Worm (Caenorhabditis elegans) whole organism, L2 larva: ENCODE results near the gene ZK380.4.

Experiments
- C34F6.9 ChIP-seq: fragments of 150-350 bp; optimal IDR thresholded peaks from 2 replicates; lab custom pipeline; 2014; ENCODE audit warnings: missing biosample characterization, missing genetic modification characterization
- F13H6.1 ChIP-seq: sonication (generic microtip); optimal IDR thresholded peaks from 2 replicates; lab custom pipeline; 2016; ENCODE audit warnings: missing genetic modification characterization, missing compliant biosample characterization
- R02D3.7 ChIP-seq: fragments of 150-350 bp; optimal IDR thresholded peaks from 2 replicates; lab custom pipeline; 2014; ENCODE audit warnings: missing biosample characterization, missing genetic modification characterization
- Y55F3AM.14 ChIP-seq: fragments of 200-800 bp; sonication (Bioruptor generic); optimal IDR thresholded peaks from 2 replicates; lab custom pipeline; 2018; ENCODE audit warnings: mild to moderate bottlenecking, missing genetic modification characterization, missing compliant biosample characterization
- alr-1 ChIP-seq: fragments of 150-350 bp; optimal IDR thresholded peaks from 2 replicates; lab custom pipeline; 2014; ENCODE audit warnings: missing biosample characterization, missing genetic modification characterization
- aly-2 ChIP-seq: fragments of 150-350 bp; optimal IDR thresholded peaks from 2 replicates; lab custom pipeline; 2014; ENCODE audit warnings: missing biosample characterization, missing genetic modification characterization
- ama-1 ChIP-seq: fragments of 150-350 bp; optimal IDR thresholded peaks from 2 replicates; lab custom pipeline; 2018; ENCODE audit warnings: inconsistent platforms
- blmp-1 ChIP-seq: sonication (generic microtip); optimal IDR thresholded peaks from 2 replicates; lab custom pipeline; 2017; ENCODE audit warnings: missing genetic modification characterization, mild to moderate bottlenecking, missing compliant biosample characterization, antibody characterized with exemption, moderate library complexity; ENCODE audit not compliant: insufficient read depth
- ceh-16 ChIP-seq: fragments of 150-350 bp; optimal IDR thresholded peaks from 2 replicates; lab custom pipeline; 2014; ENCODE audit warnings: missing biosample characterization, missing genetic modification characterization
- crh-2 ChIP-seq: sonication (generic microtip); optimal IDR thresholded peaks from 2 replicates; lab custom pipeline; 2017; ENCODE audit warnings: missing biosample characterization, missing genetic modification characterization
- dmd-4 ChIP-seq: sonication (generic microtip); optimal IDR thresholded peaks from 2 replicates; lab custom pipeline; 2017; ENCODE audit warnings: missing biosample characterization, missing genetic modification characterization
- egl-27 ChIP-seq: sonication (generic microtip); optimal IDR thresholded peaks from 3 replicates; lab custom pipeline; 2017; ENCODE audit warnings: missing biosample characterization, missing genetic modification reagents, missing genetic modification characterization
- elt-1 ChIP-seq: fragments of 150-350 bp; optimal IDR thresholded peaks from 2 replicates; lab custom pipeline; 2014; ENCODE audit warnings: missing biosample characterization, missing genetic modification characterization
- elt-3 ChIP-seq: sonication (generic microtip); optimal IDR thresholded peaks from 2 replicates; lab custom pipeline; 2017; ENCODE audit warnings: missing biosample characterization, missing genetic modification characterization
- fos-1 ChIP-seq: fragments of 150-350 bp; optimal IDR thresholded peaks from 2 replicates; lab custom pipeline; 2014; ENCODE audit warnings: missing biosample characterization, missing genetic modification characterization
- gmeb-1 ChIP-seq: fragments of 150-350 bp; optimal IDR thresholded peaks from 2 replicates; lab custom pipeline; 2014; ENCODE audit warnings: missing biosample characterization, missing genetic modification characterization
- lin-11 ChIP-seq: fragments of 150-350 bp; sonication (generic microtip); optimal IDR thresholded peaks from 2 replicates; lab custom pipeline; 2014; ENCODE audit warnings: missing biosample characterization, missing genetic modification characterization, inconsistent platforms, mixed read lengths
- lin-13 ChIP-seq: fragments of 150-350 bp; optimal IDR thresholded peaks from 2 replicates; lab custom pipeline; 2014; ENCODE audit warnings: missing biosample characterization, missing genetic modification reagents, missing genetic modification characterization
- lin-39 ChIP-seq: fragments of 150-350 bp; optimal IDR thresholded peaks from 2 replicates; lab custom pipeline; 2014; ENCODE audit warnings: missing biosample characterization, missing genetic modification reagents, missing genetic modification characterization
- lsy-2 ChIP-seq, 2 experiments: fragments of 150-350 bp in 1 of 2; sonication (generic microtip) in 1 of 2; optimal IDR thresholded peaks; 2 replicates each; lab custom pipeline; 2014 to 2017; ENCODE audit warnings: missing biosample characterization in 2 of 2, missing genetic modification characterization in 2 of 2
- mab-5 ChIP-seq: fragments of 150-350 bp; optimal IDR thresholded peaks from 2 replicates; lab custom pipeline; 2014; ENCODE audit warnings: missing biosample characterization, missing genetic modification characterization
- mdl-1 ChIP-seq, 2 experiments: fragments of 150-350 bp in 1 of 2; sonication (generic microtip) in 1 of 2; optimal IDR thresholded peaks; 2 replicates each; lab custom pipeline; 2017; ENCODE audit warnings: missing biosample characterization in 2 of 2, missing genetic modification characterization in 2 of 2
- nhr-10 ChIP-seq: sonication (generic microtip); optimal IDR thresholded peaks from 2 replicates; lab custom pipeline; 2017; ENCODE audit warnings: missing biosample characterization, missing genetic modification characterization
- nhr-11 ChIP-seq: fragments of 150-350 bp; optimal IDR thresholded peaks from 2 replicates; lab custom pipeline; 2014; ENCODE audit warnings: missing biosample characterization, missing genetic modification characterization
- nhr-12 ChIP-seq: fragments of 150-350 bp; optimal IDR thresholded peaks from 2 replicates; lab custom pipeline; 2014; ENCODE audit warnings: missing biosample characterization, missing genetic modification characterization
- nhr-129 ChIP-seq: fragments of 150-350 bp; optimal IDR thresholded peaks from 2 replicates; lab custom pipeline; 2014; ENCODE audit warnings: missing biosample characterization, missing genetic modification characterization
- nhr-23 ChIP-seq: fragments of 150-350 bp; optimal IDR thresholded peaks from 2 replicates; lab custom pipeline; 2014; ENCODE audit warnings: missing biosample characterization, missing genetic modification reagents, missing genetic modification characterization
- nhr-237 ChIP-seq: fragments of 150-350 bp; optimal IDR thresholded peaks from 2 replicates; lab custom pipeline; 2014; ENCODE audit warnings: missing biosample characterization, missing genetic modification characterization
- nhr-25 ChIP-seq: fragments of 150-350 bp; sonication (generic microtip); optimal IDR thresholded peaks from 3 replicates; lab custom pipeline; 2014; ENCODE audit warnings: missing biosample characterization, missing genetic modification characterization
- nhr-6 ChIP-seq: fragments of 150-350 bp; optimal IDR thresholded peaks from 2 replicates; lab custom pipeline; 2014; ENCODE audit warnings: missing biosample characterization, missing genetic modification characterization
- nhr-77 ChIP-seq: fragments of 150-350 bp; optimal IDR thresholded peaks from 2 replicates; lab custom pipeline; 2014; ENCODE audit warnings: missing biosample characterization, missing genetic modification characterization
- peb-1 ChIP-seq: fragments of 150-350 bp; optimal IDR thresholded peaks from 2 replicates; lab custom pipeline; 2014; ENCODE audit warnings: missing biosample characterization, missing genetic modification characterization
- sem-4 ChIP-seq: fragments of 150-350 bp; optimal IDR thresholded peaks from 2 replicates; lab custom pipeline; 2014; ENCODE audit warnings: missing biosample characterization, missing genetic modification reagents, missing genetic modification characterization
- skn-1 ChIP-seq: sonication (generic microtip); optimal IDR thresholded peaks from 2 replicates; lab custom pipeline; 2017; ENCODE audit warnings: missing biosample characterization, missing genetic modification characterization
- sma-3 ChIP-seq: sonication (generic microtip); optimal IDR thresholded peaks from 2 replicates; lab custom pipeline; 2016; ENCODE audit warnings: missing genetic modification reagents, missing genetic modification characterization, missing compliant biosample characterization
- sma-9 ChIP-seq, 2 experiments: fragments of 150-350 bp in 1 of 2; sonication (generic microtip) in 1 of 2; optimal IDR thresholded peaks; 2 replicates each; lab custom pipeline; 2014 to 2016; ENCODE audit warnings: missing genetic modification characterization in 2 of 2, mild to moderate bottlenecking in 1 of 2, missing biosample characterization in 1 of 2, missing compliant biosample characterization in 1 of 2, missing genetic modification reagents in 1 of 2, moderate library complexity in 1 of 2
- snpc-4 ChIP-seq: fragments of 150-350 bp; optimal IDR thresholded peaks from 2 replicates; lab custom pipeline; 2014; ENCODE audit warnings: missing biosample characterization, missing genetic modification characterization
- unc-39 ChIP-seq: fragments of 150-350 bp; optimal IDR thresholded peaks from 2 replicates; lab custom pipeline; 2014; ENCODE audit warnings: missing biosample characterization, missing genetic modification characterization
- unc-55 ChIP-seq: fragments of 150-350 bp; sonication (generic microtip); optimal IDR thresholded peaks from 3 replicates; lab custom pipeline; 2014; ENCODE audit warnings: missing biosample characterization, missing genetic modification reagents, missing genetic modification characterization
- unc-62 ChIP-seq: fragments of 150-350 bp; optimal IDR thresholded peaks from 2 replicates; lab custom pipeline; 2014; ENCODE audit warnings: missing biosample characterization, missing genetic modification reagents, missing genetic modification characterization
- zag-1 ChIP-seq: fragments of 150-350 bp; optimal IDR thresholded peaks from 2 replicates; lab custom pipeline; 2014; ENCODE audit warnings: missing biosample characterization, missing genetic modification characterization
- ztf-1 ChIP-seq: fragments of 200-800 bp; sonication (Bioruptor generic); conservative IDR thresholded peaks from 2 replicates; pipeline ENCODE4 v1.3.6; 2022; ENCODE audit warnings: missing genetic modification characterization, missing compliant biosample characterization
- ztf-11 ChIP-seq: sonication (generic microtip); optimal IDR thresholded peaks from 2 replicates; lab custom pipeline; 2017; ENCODE audit warnings: missing biosample characterization, missing genetic modification characterization
- ztf-4 ChIP-seq: fragments of 150-350 bp; optimal IDR thresholded peaks from 2 replicates; lab custom pipeline; 2014; ENCODE audit warnings: missing biosample characterization, missing genetic modification characterization

ZK380.4 gene

DNA sequence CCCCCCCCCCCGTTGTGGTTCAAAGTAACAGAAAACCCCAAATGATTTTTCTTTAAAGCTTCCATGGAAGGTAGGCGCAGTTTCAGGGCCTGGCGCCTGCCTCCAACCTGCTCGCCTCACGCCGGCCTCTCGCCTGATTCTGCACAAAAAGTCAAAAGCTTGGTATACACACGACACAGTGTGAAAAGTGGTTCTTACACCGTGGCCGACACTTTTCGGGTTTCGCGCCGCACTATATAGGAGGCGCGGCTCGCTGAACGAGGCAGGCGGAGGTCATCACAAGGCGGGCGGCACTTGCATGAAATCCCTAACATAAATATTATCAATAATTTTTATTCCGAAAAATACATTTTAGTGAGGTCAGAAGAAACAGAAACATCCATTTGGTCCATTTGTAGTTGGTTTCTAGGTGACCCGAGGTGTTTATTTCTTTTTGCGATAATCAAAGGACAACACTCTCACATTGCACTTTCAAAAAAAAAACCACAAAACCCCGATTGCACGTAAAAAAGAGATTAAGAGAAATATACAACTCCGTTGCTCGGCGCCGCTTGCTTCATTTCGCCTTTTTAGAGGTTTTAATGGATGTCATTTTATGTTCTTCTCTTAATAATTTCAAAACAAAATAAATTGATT, 20.8 kb downstream of the ZK380.4 start, which contains the start of gene ZK380.2:
TSS of gene ZK380.2 (plus strand) at position 586 of the 636 bp plus-strand sequence.
- TF ChIP-seq sma-9 (GFP tag; optimal IDR thresholded peaks at IDR 0.05; lab: Kevin White, UChicago): no peak
- TF ChIP-seq sma-9 (tag; optimal IDR thresholded peaks at IDR 0.05; lab: Kevin White, UChicago): no peak
- TF ChIP-seq dmd-4 (tag; lab: Kevin White, UChicago): no peak
- TF ChIP-seq aly-2: no peak
- no peak for TF ChIP-seq zag-1 (tag; lab: Kevin White, UChicago)
- no peak for TF ChIP-seq crh-2 (tag; lab: Kevin White, UChicago)

DNA sequence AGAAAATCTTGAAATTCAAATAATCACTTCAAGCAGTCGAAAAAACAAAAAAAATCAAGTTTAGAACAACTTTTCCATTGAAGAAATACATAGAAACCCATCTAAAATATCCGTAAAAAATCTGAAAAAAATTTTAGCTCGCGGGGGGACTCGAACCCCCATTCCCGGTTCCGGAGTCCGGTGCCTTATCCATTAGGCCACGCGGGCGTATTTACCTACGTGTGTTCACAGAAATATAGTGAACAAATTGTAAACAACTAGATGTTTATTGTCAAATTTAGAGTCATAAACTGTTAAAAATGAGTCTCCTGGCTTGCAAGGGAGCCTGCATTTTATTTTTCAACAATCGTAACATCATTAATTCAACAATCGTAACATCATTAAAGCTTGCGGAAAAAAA, 22.0 kb downstream of the ZK380.4 start:
- TF ChIP-seq skn-1 (no peak), F13H6.1 (tag; lab: Kevin White, UChicago) (no peak), ztf-11 (tag; lab: Kevin White, UChicago) (no peak), peb-1 (no peak), ztf-1 (no peak), unc-62 (no peak), unc-39 (tag; lab: Kevin White, UChicago) (no peak), fos-1 (tag; lab: Kevin White, UChicago) (no peak), nhr-11 (tag; lab: Kevin White, UChicago) (no peak), lin-13 (GFP tag; lab: Kevin White, UChicago) (no peak), ztf-4 (no peak), sma-9 (GFP tag; optimal IDR thresholded peaks at IDR 0.05; lab: Kevin White, UChicago) (no peak), sma-9 (tag; optimal IDR thresholded peaks at IDR 0.05; lab: Kevin White, UChicago) (no peak), mdl-1 (tag; optimal IDR thresholded peaks at IDR 0.05; lab: Kevin White, UChicago) (no peak)

ce11 chrX:1627837-1628236, 24.0 kb downstream of the ZK380.4 start, which contains the start of gene fbxb-58:
Gene fbxb-58 (plus strand): TSS chrX:1628137.
- no peak for TF ChIP-seq ztf-1
- no peak for TF ChIP-seq nhr-129
- no peak for TF ChIP-seq Y55F3AM.14 (GFP tag; lab: Kevin White, UChicago)
- TF ChIP-seq ceh-16 (tag; lab: Kevin White, UChicago): no peak
- no peak for TF ChIP-seq nhr-12 (tag; lab: Kevin White, UChicago)
- no peak for TF ChIP-seq peb-1
- no peak for TF ChIP-seq sma-3 (GFP tag; lab: Kevin White, UChicago)
- no peak for TF ChIP-seq elt-1
- no peak for TF ChIP-seq lsy-2 (tag; optimal IDR thresholded peaks at IDR 0.05; lab: Kevin White, UChicago)
- no peak for TF ChIP-seq gmeb-1 (tag; lab: Kevin White, UChicago)
- TF ChIP-seq unc-39 (tag; lab: Kevin White, UChicago): no peak
- no peak for TF ChIP-seq R02D3.7 (tag; lab: Kevin White, UChicago)
- no peak for TF ChIP-seq crh-2 (tag; lab: Kevin White, UChicago)
- no peak for TF ChIP-seq lin-39 (tag; lab: Kevin White, UChicago)
- TF ChIP-seq alr-1 (tag; lab: Kevin White, UChicago): no peak
- TF ChIP-seq egl-27 (tag; lab: Kevin White, UChicago): no peak
- no peak for TF ChIP-seq ztf-4
- TF ChIP-seq mab-5 (tag; lab: Kevin White, UChicago): no peak
- TF ChIP-seq ama-1 (lab: Kevin White, UChicago): no peak
- TF ChIP-seq nhr-25 (tag; lab: Kevin White, UChicago): no peak

ce11 chrX:1627013-1627412, 24.8 kb downstream of the ZK380.4 start:
- TF ChIP-seq lin-11 (tag; lab: Kevin White, UChicago) (peak; percentile 93), nhr-11 (tag; lab: Kevin White, UChicago) (peak; percentile 72), nhr-129 (peak; percentile 99), ztf-1 (0 out of 2 replicates have a peak, but pooled peaks have one; percentile 55), fos-1 (tag; lab: Kevin White, UChicago) (peak; percentile 99), blmp-1 (tag; lab: Kevin White, UChicago) (peak; percentile 51), R02D3.7 (tag; lab: Kevin White, UChicago) (peak; percentile 64), sem-4 (tag; lab: Kevin White, UChicago) (peak; percentile 96), unc-55 (GFP tag; lab: Kevin White, UChicago) (peak; percentile 100), elt-3 (no peak), snpc-4 (tag; lab: Kevin White, UChicago) (peak; percentile 90), unc-39 (tag; lab: Kevin White, UChicago) (no peak), nhr-23 (tag; lab: Kevin White, UChicago) (no peak), C34F6.9 (tag; lab: Kevin White, UChicago) (peak; percentile 94), dmd-4 (tag; lab: Kevin White, UChicago) (peak; percentile 81), lin-39 (tag; lab: Kevin White, UChicago) (peak; percentile 24), egl-27 (tag; lab: Kevin White, UChicago) (peak; percentile 93), nhr-6 (tag; lab: Kevin White, UChicago) (peak; percentile 96), ztf-4 (peak; percentile 92), peb-1 (no peak), nhr-77 (tag; lab: Kevin White, UChicago) (peak; percentile 97), sma-3 (GFP tag; lab: Kevin White, UChicago) (peak; percentile 98), nhr-10 (tag; lab: Kevin White, UChicago) (peak; percentile 96), nhr-12 (tag; lab: Kevin White, UChicago) (peak; percentile 44), skn-1 (peak; percentile 95), lin-13 (GFP tag; lab: Kevin White, UChicago) (peak; percentile 97), nhr-237 (tag; lab: Kevin White, UChicago) (peak; percentile 96), ceh-16 (tag; lab: Kevin White, UChicago) (peak; percentile 75), crh-2 (tag; lab: Kevin White, UChicago) (peak; percentile 99), mdl-1 (tag; optimal IDR thresholded peaks at IDR 0.05; lab: Kevin White, UChicago) (peak; percentile 78 to 94)
